Fruit fly (Drosophila melanogaster) whole organism, embryonic: Measurements from ENCODE around the gene CG13085.

Experiments used
- Adf1 ChIP-seq: fragments of 200-800 bp; sonication (Bioruptor generic); IDR thresholded peaks from 2 replicates; pipeline ENCODE4 v1.3.6; 2022; ENCODE audit warnings: missing biosample characterization, missing genetic modification characterization
- Aef1 ChIP-seq: fragments of 200-800 bp; sonication (Bioruptor generic); IDR thresholded peaks from 3 replicates; pipeline ENCODE4 v1.3.6; 2022; ENCODE audit warnings: missing biosample characterization, missing genetic modification characterization
- CG12071 ChIP-seq: fragments of 200-800 bp; sonication (Bioruptor generic); optimal IDR thresholded peaks from 3 replicates; lab custom pipeline; 2018; ENCODE audit warnings: missing biosample characterization, mild to moderate bottlenecking, missing genetic modification characterization
- CG14050 ChIP-seq: fragments of 200-800 bp; sonication (Bioruptor generic); IDR thresholded peaks from 3 replicates; pipeline ENCODE4 v1.3.6; 2022; ENCODE audit warnings: missing biosample characterization, missing genetic modification characterization
- CG1647 ChIP-seq: fragments of 200-800 bp; sonication (Bioruptor generic); optimal IDR thresholded peaks from 3 replicates; lab custom pipeline; 2016; ENCODE audit warnings: missing biosample characterization, missing genetic modification characterization
- CG16815 ChIP-seq: fragments of 200-800 bp; sonication (Bioruptor generic); optimal IDR thresholded peaks from 3 replicates; lab custom pipeline; 2017; ENCODE audit warnings: missing biosample characterization, mild to moderate bottlenecking, missing genetic modification characterization
- CG17186 ChIP-seq: fragments of 200-800 bp; sonication (Bioruptor generic); optimal IDR thresholded peaks from 3 replicates; lab custom pipeline; 2017; ENCODE audit warnings: missing biosample characterization, missing genetic modification reagents, missing genetic modification characterization
- CG2129 ChIP-seq: fragments of 200-800 bp; sonication (Bioruptor generic); IDR thresholded peaks from 2 replicates; pipeline ENCODE4 v1.3.6; 2022; ENCODE audit warnings: missing biosample characterization, missing genetic modification characterization; ENCODE audit not compliant: partially characterized antibody
- CG42726 ChIP-seq: fragments of 200-800 bp; sonication (Bioruptor generic); IDR thresholded peaks from 2 replicates; pipeline ENCODE4 v1.3.6; 2022; ENCODE audit warnings: missing biosample characterization, missing genetic modification characterization; ENCODE audit not compliant: partially characterized antibody
- CG4360 ChIP-seq: fragments of 200-800 bp; sonication (Bioruptor generic); IDR thresholded peaks from 2 replicates; pipeline ENCODE4 v1.3.6; 2022; ENCODE audit warnings: missing biosample characterization, missing genetic modification characterization
- CG6791 ChIP-seq: fragments of 200-800 bp; sonication (Bioruptor generic); IDR thresholded peaks from 3 replicates; pipeline ENCODE4 v1.3.6; 2022; ENCODE audit warnings: missing biosample characterization, missing genetic modification characterization; ENCODE audit not compliant: partially characterized antibody
- CG9797 ChIP-seq: fragments of 200-800 bp; sonication (Bioruptor generic); optimal IDR thresholded peaks from 3 replicates; lab custom pipeline; 2018; ENCODE audit warnings: missing biosample characterization, mild to moderate bottlenecking, missing genetic modification characterization
- Deaf1 ChIP-seq: fragments of 200-800 bp; optimal IDR thresholded peaks from 3 replicates; lab custom pipeline; 2019; ENCODE audit warnings: missing biosample characterization, mild to moderate bottlenecking, missing genetic modification characterization, moderate library complexity
- Dll ChIP-seq: fragments of 200-800 bp; sonication (Bioruptor generic); IDR thresholded peaks from 4 replicates; pipeline ENCODE4 v1.3.6; 2022; ENCODE audit warnings: missing biosample characterization, missing genetic modification characterization; ENCODE audit not compliant: partially characterized antibody
- Ets65A ChIP-seq: fragments of 200-800 bp; sonication (Bioruptor generic); peaks from one replicate; lab custom pipeline; 2016; ENCODE audit warnings: missing biosample characterization, missing genetic modification characterization
- Gug ChIP-seq: fragments of 200-800 bp; sonication (Bioruptor generic); IDR thresholded peaks from 4 replicates; pipeline ENCODE4 v1.3.6; 2022; ENCODE audit warnings: missing biosample characterization, missing genetic modification characterization
- Hmr ChIP-seq: fragments of 200-800 bp; sonication (Bioruptor generic); optimal IDR thresholded peaks from 3 replicates; lab custom pipeline; 2017; ENCODE audit warnings: mild to moderate bottlenecking, missing biosample characterization, missing genetic modification reagents, missing genetic modification characterization
- Hr3 ChIP-seq: fragments of 200-800 bp; sonication (Bioruptor generic); optimal IDR thresholded peaks from 3 replicates; lab custom pipeline; 2016; ENCODE audit warnings: missing biosample characterization, missing genetic modification characterization
- MBD-R2 ChIP-seq: fragments of 200-800 bp; sonication (Bioruptor generic); IDR thresholded peaks from 2 replicates; pipeline ENCODE4 v1.3.6; 2022; ENCODE audit warnings: missing biosample characterization, missing genetic modification characterization
- Mad ChIP-seq: fragments of 200-800 bp; sonication (Bioruptor generic); optimal IDR thresholded peaks from 2 replicates; lab custom pipeline; 2016; ENCODE audit warnings: missing biosample characterization, missing genetic modification characterization
- Mrtf ChIP-seq: fragments of 200-800 bp; sonication (Bioruptor generic); IDR thresholded peaks from 3 replicates; pipeline ENCODE4 v1.3.6; 2022; ENCODE audit warnings: missing biosample characterization, missing genetic modification characterization
- Nf-YB ChIP-seq: fragments of 200-800 bp; sonication (Bioruptor generic); optimal IDR thresholded peaks from 3 replicates; lab custom pipeline; 2019; ENCODE audit warnings: missing biosample characterization, mild to moderate bottlenecking, missing genetic modification characterization, moderate library complexity
- Nf-YC ChIP-seq: fragments of 200-800 bp; optimal IDR thresholded peaks from 3 replicates; lab custom pipeline; 2019; ENCODE audit warnings: missing biosample characterization, mild to moderate bottlenecking, missing genetic modification characterization, moderate library complexity
- Rfx ChIP-seq: fragments of 200-800 bp; sonication (Bioruptor generic); IDR thresholded peaks from 2 replicates; pipeline ENCODE4 v1.3.6; 2022; ENCODE audit warnings: missing biosample characterization, missing genetic modification characterization
- Trl ChIP-seq, 3 experiments: fragments of >200 bp in 2 of 3; fragments of 200-800 bp in 1 of 3; sonication (Bioruptor generic) in 1 of 3; optimal IDR thresholded peaks; 2 replicates in 1 of 3; 3 replicates in 2 of 3; lab custom pipeline; 2016 to 2017; ENCODE audit warnings: missing biosample characterization in 1 of 3, missing genetic modification characterization in 1 of 3
- abd-A ChIP-seq: fragments of 200-800 bp; sonication (Bioruptor generic); optimal IDR thresholded peaks from 3 replicates; lab custom pipeline; 2019; ENCODE audit warnings: missing biosample characterization, mild to moderate bottlenecking, missing genetic modification characterization, moderate library complexity
- cg ChIP-seq: fragments of 200-800 bp; sonication (Bioruptor generic); optimal IDR thresholded peaks from 3 replicates; lab custom pipeline; 2019; ENCODE audit warnings: missing biosample characterization, mild to moderate bottlenecking, missing genetic modification characterization, moderate library complexity
- chinmo ChIP-seq: fragments of 200-800 bp; sonication (Bioruptor generic); IDR thresholded peaks from 4 replicates; pipeline ENCODE4 v1.3.6; 2022; ENCODE audit warnings: missing biosample characterization, missing genetic modification characterization; ENCODE audit not compliant: partially characterized antibody
- crol ChIP-seq: fragments of 200-800 bp; sonication (Bioruptor generic); IDR thresholded peaks from 2 replicates; pipeline ENCODE4 v1.3.6; 2022; ENCODE audit warnings: missing biosample characterization, missing genetic modification characterization
- cwo ChIP-seq: fragments of 200-800 bp; sonication (Bioruptor generic); optimal IDR thresholded peaks from 3 replicates; lab custom pipeline; 2017; ENCODE audit warnings: missing biosample characterization, missing genetic modification characterization, mild to moderate bottlenecking, moderate library complexity, missing genetic modification reagents
- ewg ChIP-seq: fragments of 200-800 bp; sonication (Bioruptor generic); optimal IDR thresholded peaks from 3 replicates; lab custom pipeline; 2017; ENCODE audit warnings: mild to moderate bottlenecking, missing biosample characterization, missing genetic modification reagents, missing genetic modification characterization
- ftz-f1 ChIP-seq: fragments of 200-800 bp; sonication (Bioruptor generic); optimal IDR thresholded peaks from 2 replicates; lab custom pipeline; 2016; ENCODE audit warnings: missing biosample characterization, missing genetic modification characterization
- gfzf ChIP-seq: fragments of 200-800 bp; sonication (Bioruptor generic); optimal IDR thresholded peaks from 2 replicates; lab custom pipeline; 2016; ENCODE audit warnings: missing biosample characterization, mild to moderate bottlenecking, missing genetic modification characterization, moderate library complexity
- grn ChIP-seq: fragments of 200-800 bp; sonication (Bioruptor generic); optimal IDR thresholded peaks from 3 replicates; lab custom pipeline; 2017; ENCODE audit warnings: missing biosample characterization, missing genetic modification characterization
- prd ChIP-seq, 3 experiments: fragments of >200 bp in 2 of 3; fragments of 200-800 bp in 1 of 3; sonication (Bioruptor generic) in 1 of 3; optimal IDR thresholded peaks in 2 of 3; IDR thresholded peaks in 1 of 3; 2 replicates in 2 of 3; 3 replicates in 1 of 3; pipeline versions ENCODE4 v1.3.6 to Lab custom; 2017 to 2022; ENCODE audit warnings: missing biosample characterization in 1 of 3, missing genetic modification characterization in 1 of 3
- ranshi ChIP-seq: fragments of 200-800 bp; sonication (Bioruptor generic); IDR thresholded peaks from 2 replicates; pipeline ENCODE4 v1.3.6; 2022; ENCODE audit warnings: missing biosample characterization, missing genetic modification characterization
- row ChIP-seq: fragments of 200-800 bp; sonication (Bioruptor generic); IDR thresholded peaks from 3 replicates; pipeline ENCODE4 v1.3.6; 2022; ENCODE audit warnings: missing biosample characterization, missing genetic modification characterization
- sim ChIP-seq: fragments of 200-800 bp; sonication (Bioruptor generic); IDR thresholded peaks from 2 replicates; pipeline ENCODE4 v1.3.6; 2022; ENCODE audit warnings: missing biosample characterization, missing genetic modification characterization
- sima ChIP-seq: fragments of 200-800 bp; sonication (Bioruptor generic); optimal IDR thresholded peaks from 2 replicates; lab custom pipeline; 2016; ENCODE audit warnings: missing biosample characterization, missing genetic modification characterization
- sr ChIP-seq: fragments of 200-800 bp; sonication (Bioruptor generic); IDR thresholded peaks from 3 replicates; pipeline ENCODE4 v1.3.6; 2022; ENCODE audit warnings: missing biosample characterization, missing genetic modification characterization
- ttk ChIP-seq: fragments of 200-800 bp; sonication (Bioruptor generic); IDR thresholded peaks from 2 replicates; pipeline ENCODE4 v2.1.2; 2022; ENCODE audit warnings: missing biosample characterization, missing genetic modification characterization

CG13085 gene

dm6 chr2L:19463824-19464317, 40.0 kb downstream of the CG13085 start, which contains the start of gene tj:
TSS of gene tj (plus strand) at chr2L:19464267.
- TF ChIP-seq abd-A (tag; lab: Kevin White, UChicago): peak; percentile 42
- no peak for TF ChIP-seq CG9797 (GFP tag; lab: Kevin White, UChicago)
- no peak for TF ChIP-seq prd (optimal IDR thresholded peaks at IDR 0.05; lab: Kevin White, UChicago)
- TF ChIP-seq prd (GFP tag; IDR thresholded peaks at IDR 0.05; lab: Robert Waterston, UW): 0 out of 3 replicates have a peak, but pooled peaks have one; percentile 0
- no peak for TF ChIP-seq CG16815 (GFP tag; lab: Kevin White, UChicago)
- no peak for TF ChIP-seq gfzf (GFP tag; lab: Kevin White, UChicago)
- TF ChIP-seq CG14050 (GFP tag; lab: Robert Waterston, UW): no peak
- TF ChIP-seq Deaf1 (tag; lab: Kevin White, UChicago): peak; percentile 93
- no peak for TF ChIP-seq ttk (GFP tag; lab: Robert Waterston, UW)
- peak; percentile 43 for TF ChIP-seq Aef1 (GFP tag; lab: Robert Waterston, UW)
- peak; percentile 59 for TF ChIP-seq crol (GFP tag; lab: Robert Waterston, UW)
- no peak for TF ChIP-seq Dll
- TF ChIP-seq Hr3 (GFP tag; lab: Kevin White, UChicago): no peak
- peak; percentile 20 for TF ChIP-seq ewg
- peak; percentile 66 for TF ChIP-seq Ets65A (GFP tag; lab: Kevin White, UChicago)
- TF ChIP-seq chinmo (GFP tag; lab: Robert Waterston, UW): 0 out of 4 replicates have a peak, but pooled peaks have one; percentile 38
- TF ChIP-seq Mrtf (GFP tag; lab: Robert Waterston, UW): no peak
- TF ChIP-seq Mad (GFP tag; lab: Kevin White, UChicago): no peak
- peak; percentile 9 to 46 for TF ChIP-seq Trl (optimal IDR thresholded peaks at IDR 0.05; lab: Kevin White, UChicago)
- no peak for TF ChIP-seq Trl (GFP tag; optimal IDR thresholded peaks at IDR 0.05; lab: Kevin White, UChicago)
- 0 out of 2 replicates have a peak, but pooled peaks have one; percentile 19 for TF ChIP-seq CG42726 (GFP tag; lab: Robert Waterston, UW)
- peak; percentile 96 for TF ChIP-seq Nf-YC (tag; lab: Kevin White, UChicago)
- no peak for TF ChIP-seq sima (GFP tag; lab: Kevin White, UChicago)
- TF ChIP-seq MBD-R2 (GFP tag; lab: Robert Waterston, UW): no peak
- no peak for TF ChIP-seq Gug (GFP tag; lab: Robert Waterston, UW)
- TF ChIP-seq row: peak; percentile 4; the same call in 1 of the 3 replicates
- no peak for TF ChIP-seq CG17186 (GFP tag; lab: Kevin White, UChicago)
- TF ChIP-seq sim (GFP tag; lab: Robert Waterston, UW): no peak
- TF ChIP-seq ranshi (GFP tag; lab: Robert Waterston, UW): no peak
- TF ChIP-seq Nf-YB: peak; percentile 92
- peak; percentile 71 for TF ChIP-seq CG4360
- peak; percentile 29; the same call in 1 of the 2 replicates for TF ChIP-seq Adf1 (GFP tag; lab: Robert Waterston, UW)
- no peak for TF ChIP-seq CG2129 (GFP tag; lab: Robert Waterston, UW)
- no peak for TF ChIP-seq sr (GFP tag; lab: Robert Waterston, UW)
- TF ChIP-seq Rfx (GFP tag; lab: Robert Waterston, UW): 0 out of 2 replicates have a peak, but pooled peaks have one; percentile 11
- no peak for TF ChIP-seq CG12071 (GFP tag; lab: Kevin White, UChicago)
- TF ChIP-seq cg (GFP tag; lab: Kevin White, UChicago): peak; percentile 53

dm6 chr2L:19469090-19469489, 45.2 kb downstream of the CG13085 start:
- no peak for TF ChIP-seq cwo
- no peak for TF ChIP-seq CG6791 (GFP tag; lab: Robert Waterston, UW)
- TF ChIP-seq sr (GFP tag; lab: Robert Waterston, UW): no peak
- TF ChIP-seq grn (GFP tag; lab: Kevin White, UChicago): no peak
- TF ChIP-seq CG1647 (GFP tag; lab: Kevin White, UChicago): no peak
- no peak for TF ChIP-seq Hmr (GFP tag; lab: Kevin White, UChicago)
- TF ChIP-seq ftz-f1: no peak
